Fruit fly (Drosophila melanogaster): ENCODE measurements around the gene CG9360.

dm6 chrX:11717892-11718291, 46.5 kb downstream of the CG9360 start:
- TF ChIP-seq CG34367 (tag; optimal IDR thresholded peaks at IDR 0.05) (no peak), CG15710 (tag; optimal IDR thresholded peaks at IDR 0.05) (no peak), CG12605 (GFP tag; IDR thresholded peaks at IDR 0.05) (no peak), EcR (GFP tag; optimal IDR thresholded peaks at IDR 0.05) (no peak), Pif1B (GFP tag; optimal IDR thresholded peaks at IDR 0.05) (no peak), D1 (tag; optimal IDR thresholded peaks at IDR 0.05) (no peak), CG9948 (tag; optimal IDR thresholded peaks at IDR 0.05) (no peak), Snoo (tag; optimal IDR thresholded peaks at IDR 0.05) (no peak), Ets98B (GFP tag; IDR thresholded peaks at IDR 0.05) (no peak)
